Worm (Caenorhabditis elegans): Measurements from ENCODE around the gene vap-2.

DNA sequence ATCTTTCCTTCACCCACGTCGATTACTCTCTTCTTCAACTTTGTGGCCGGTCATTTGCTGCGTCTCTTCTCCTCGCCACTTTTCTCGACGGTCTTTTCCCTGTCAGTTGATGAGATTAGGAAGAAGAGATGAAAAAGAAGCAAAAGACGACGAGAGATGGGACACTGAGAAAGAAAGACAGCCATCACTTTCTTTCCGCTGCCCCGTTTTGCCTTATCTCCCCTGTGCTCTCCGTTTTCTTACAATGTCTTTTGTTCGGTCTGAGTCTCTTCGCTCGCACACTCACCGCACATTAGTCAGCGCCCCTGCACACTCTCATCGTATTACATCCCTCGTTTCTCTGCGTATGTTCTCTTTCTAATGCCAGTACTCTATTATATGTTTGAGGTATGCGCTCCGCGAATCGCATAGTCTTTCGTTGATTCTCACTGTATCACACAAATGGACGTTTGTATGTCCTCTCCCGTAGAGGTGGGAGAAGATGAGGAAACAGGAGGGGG, 26.2 kb downstream of the vap-2 start:
- peak; percentile 87 for TF ChIP-seq nhr-237 (tag; optimal IDR thresholded peaks at IDR 0.05)
- TF ChIP-seq unc-62 (GFP tag; optimal IDR thresholded peaks at IDR 0.05) = peak; percentile 99
- no peak for TF ChIP-seq nhr-12 (tag; optimal IDR thresholded peaks at IDR 0.05)
- peak; percentile 76 for TF ChIP-seq elt-1 (tag; optimal IDR thresholded peaks at IDR 0.05; ENCODE audit: borderline replicate concordance, insufficient read depth)
- TF ChIP-seq nhr-28 (tag; optimal IDR thresholded peaks at IDR 0.05) = peak; percentile 39
- peak; percentile 76 for TF ChIP-seq ztf-11 (tag; optimal IDR thresholded peaks at IDR 0.05)
- TF ChIP-seq blmp-1 (tag; optimal IDR thresholded peaks at IDR 0.05) = peak; percentile 68
- peak; percentile 100 for TF ChIP-seq ces-1 (GFP tag; optimal IDR thresholded peaks at IDR 0.05)
- peak; percentile 62 for TF ChIP-seq M03D4.4 (tag; optimal IDR thresholded peaks at IDR 0.05)
- TF ChIP-seq lin-13 (tag; optimal IDR thresholded peaks at IDR 0.05) = no peak
- peak; percentile 66 for TF ChIP-seq elt-3 (tag; optimal IDR thresholded peaks at IDR 0.05)
